Worm (Caenorhabditis elegans) whole organism, late embryonic: ENCODE results near the gene jun-1.

Experiments
- C38D4.7 ChIP-seq: fragments of 200-800 bp; sonication (Bioruptor generic); optimal IDR thresholded peaks from 2 replicates; lab custom pipeline; 2018; ENCODE audit warnings: mild to moderate bottlenecking, missing genetic modification characterization, moderate library complexity, missing compliant biosample characterization
- K09A11.1 ChIP-seq: sonication (generic microtip); optimal IDR thresholded peaks from 2 replicates; lab custom pipeline; 2017; ENCODE audit warnings: antibody characterized with exemption, mild to moderate bottlenecking, missing genetic modification characterization, missing compliant biosample characterization; ENCODE audit not compliant: insufficient read depth
- T23F11.4 ChIP-seq: fragments of 200-800 bp; sonication (Bioruptor generic); optimal IDR thresholded peaks from 2 replicates; lab custom pipeline; 2018; ENCODE audit warnings: mild to moderate bottlenecking, missing genetic modification characterization, missing compliant biosample characterization
- Y22D7AL.16 ChIP-seq: sonication (generic microtip); optimal IDR thresholded peaks from 2 replicates; lab custom pipeline; 2016; ENCODE audit warnings: missing genetic modification characterization, missing compliant biosample characterization
- ahr-1 ChIP-seq: sonication (generic microtip); optimal IDR thresholded peaks from 2 replicates; lab custom pipeline; 2016; ENCODE audit warnings: missing genetic modification characterization, missing compliant biosample characterization
- ama-1 ChIP-seq: fragments of 150-350 bp; optimal IDR thresholded peaks from 2 replicates; lab custom pipeline; 2014
- ceh-14 ChIP-seq: sonication (generic microtip); optimal IDR thresholded peaks from 2 replicates; lab custom pipeline; 2016; ENCODE audit warnings: missing genotype, missing genetic modification characterization, missing compliant biosample characterization
- ceh-18 ChIP-seq: sonication (generic microtip); optimal IDR thresholded peaks from 2 replicates; lab custom pipeline; 2016; ENCODE audit warnings: missing genetic modification characterization, missing compliant biosample characterization
- ceh-19 ChIP-seq: fragments of 200-800 bp; sonication (Bioruptor generic); optimal IDR thresholded peaks from 2 replicates; lab custom pipeline; 2018; ENCODE audit warnings: mild to moderate bottlenecking, missing genetic modification characterization, missing compliant biosample characterization
- ceh-30 ChIP-seq: fragments of 150-350 bp; optimal IDR thresholded peaks from 2 replicates; lab custom pipeline; 2014; ENCODE audit warnings: missing biosample characterization, missing genetic modification characterization
- ceh-31 ChIP-seq: sonication (generic microtip); optimal IDR thresholded peaks from 2 replicates; lab custom pipeline; 2016; ENCODE audit warnings: missing genetic modification characterization, missing compliant biosample characterization
- ceh-34 ChIP-seq: sonication (generic microtip); optimal IDR thresholded peaks from 2 replicates; lab custom pipeline; 2016; ENCODE audit warnings: mild to moderate bottlenecking, missing genetic modification characterization, missing compliant biosample characterization
- ceh-45 ChIP-seq: fragments of 200-800 bp; sonication (Bioruptor generic); IDR thresholded peaks from 2 replicates; pipeline ENCODE4 v1.3.6; 2022; ENCODE audit warnings: missing genetic modification reagents, missing genetic modification characterization, missing compliant biosample characterization
- ceh-6 ChIP-seq: fragments of 200-800 bp; sonication (Bioruptor generic); optimal IDR thresholded peaks from 2 replicates; lab custom pipeline; 2018; ENCODE audit warnings: mild to moderate bottlenecking, missing genetic modification characterization, missing compliant biosample characterization
- ceh-9 ChIP-seq: sonication (generic microtip); optimal IDR thresholded peaks from 2 replicates; lab custom pipeline; 2016; ENCODE audit warnings: mild to moderate bottlenecking, missing genetic modification characterization, inconsistent platforms, missing compliant biosample characterization
- elt-4 ChIP-seq: sonication (generic microtip); optimal IDR thresholded peaks from 2 replicates; lab custom pipeline; 2016; ENCODE audit warnings: missing genetic modification characterization, missing compliant biosample characterization
- fax-1 ChIP-seq: sonication (generic microtip); optimal IDR thresholded peaks from 2 replicates; lab custom pipeline; 2016; ENCODE audit warnings: missing genotype, missing genetic modification characterization, missing compliant biosample characterization
- fkh-6 ChIP-seq: sonication (generic microtip); optimal IDR thresholded peaks from 2 replicates; lab custom pipeline; 2016; ENCODE audit warnings: missing genetic modification characterization, missing compliant biosample characterization
- hlh-13 ChIP-seq: fragments of 200-800 bp; sonication (Bioruptor generic); optimal IDR thresholded peaks from 2 replicates; lab custom pipeline; 2018; ENCODE audit warnings: mild to moderate bottlenecking, missing genetic modification characterization, missing compliant biosample characterization
- hlh-30 ChIP-seq: sonication (generic microtip); optimal IDR thresholded peaks from 2 replicates; lab custom pipeline; 2017; ENCODE audit warnings: antibody characterized with exemption, missing genetic modification characterization, missing compliant biosample characterization; ENCODE audit not compliant: insufficient read depth
- hlh-6 ChIP-seq: sonication (generic microtip); optimal IDR thresholded peaks from 2 replicates; lab custom pipeline; 2016; ENCODE audit warnings: missing genotype, missing genetic modification characterization, missing compliant biosample characterization
- hlh-8 ChIP-seq: sonication (generic microtip); optimal IDR thresholded peaks from 2 replicates; lab custom pipeline; 2016; ENCODE audit warnings: missing genotype, missing genetic modification characterization, missing compliant biosample characterization
- lim-6 ChIP-seq: sonication (generic microtip); optimal IDR thresholded peaks from 2 replicates; lab custom pipeline; 2016; ENCODE audit warnings: missing genetic modification characterization, missing compliant biosample characterization
- madf-2 ChIP-seq: sonication (generic microtip); optimal IDR thresholded peaks from 2 replicates; lab custom pipeline; 2017; ENCODE audit warnings: missing genetic modification characterization, missing compliant biosample characterization
- nfya-1 ChIP-seq: sonication (generic microtip); optimal IDR thresholded peaks from 2 replicates; lab custom pipeline; 2017; ENCODE audit warnings: missing genetic modification characterization, mild to moderate bottlenecking, missing compliant biosample characterization, antibody characterized with exemption, moderate library complexity
- nhr-11 ChIP-seq: fragments of 150-350 bp; optimal IDR thresholded peaks from 2 replicates; lab custom pipeline; 2014; ENCODE audit warnings: missing biosample characterization, missing genetic modification characterization
- nhr-232 ChIP-seq: sonication (generic microtip); optimal IDR thresholded peaks from 2 replicates; lab custom pipeline; 2016; ENCODE audit warnings: missing genetic modification characterization, missing compliant biosample characterization
- pag-3 ChIP-seq: sonication (generic microtip); optimal IDR thresholded peaks from 2 replicates; lab custom pipeline; 2016; ENCODE audit warnings: missing compliant biosample characterization, missing genetic modification characterization, borderline replicate concordance
- pat-9 ChIP-seq: fragments of 200-800 bp; sonication (Bioruptor generic); optimal IDR thresholded peaks from 2 replicates; lab custom pipeline; 2018; ENCODE audit warnings: mild to moderate bottlenecking, missing genetic modification characterization, moderate library complexity, missing compliant biosample characterization
- pax-1 ChIP-seq: fragments of 150-350 bp; optimal IDR thresholded peaks from 2 replicates; lab custom pipeline; 2014; ENCODE audit warnings: missing biosample characterization, missing genetic modification characterization
- pros-1 ChIP-seq: fragments of 150-350 bp; optimal IDR thresholded peaks from 2 replicates; lab custom pipeline; 2014; ENCODE audit warnings: missing biosample characterization, missing genetic modification reagents, missing genetic modification characterization
- ref-2 ChIP-seq: sonication (generic microtip); optimal IDR thresholded peaks from 2 replicates; lab custom pipeline; 2016; ENCODE audit warnings: missing genetic modification characterization, missing compliant biosample characterization
- rnt-1 ChIP-seq: sonication (generic microtip); optimal IDR thresholded peaks from 2 replicates; lab custom pipeline; 2016; ENCODE audit warnings: missing genetic modification characterization, missing compliant biosample characterization
- sdc-2 ChIP-seq: sonication (generic microtip); optimal IDR thresholded peaks from 2 replicates; lab custom pipeline; 2016; ENCODE audit warnings: missing genotype, missing genetic modification characterization, missing compliant biosample characterization
- syd-9 ChIP-seq: sonication (generic microtip); optimal IDR thresholded peaks from 2 replicates; lab custom pipeline; 2016; ENCODE audit warnings: mild to moderate bottlenecking, missing genetic modification characterization, moderate library complexity, missing compliant biosample characterization
- tbx-7 ChIP-seq: sonication (generic microtip); optimal IDR thresholded peaks from 2 replicates; lab custom pipeline; 2016; ENCODE audit warnings: missing genotype, missing genetic modification characterization, missing compliant biosample characterization
- ttx-3 ChIP-seq: sonication (generic microtip); optimal IDR thresholded peaks from 2 replicates; lab custom pipeline; 2016; ENCODE audit warnings: missing genetic modification reagents, missing genetic modification characterization, missing compliant biosample characterization
- unc-86 ChIP-seq: sonication (generic microtip); optimal IDR thresholded peaks from 2 replicates; lab custom pipeline; 2016; ENCODE audit warnings: missing genetic modification characterization, missing compliant biosample characterization

The jun-1 gene

DNA sequence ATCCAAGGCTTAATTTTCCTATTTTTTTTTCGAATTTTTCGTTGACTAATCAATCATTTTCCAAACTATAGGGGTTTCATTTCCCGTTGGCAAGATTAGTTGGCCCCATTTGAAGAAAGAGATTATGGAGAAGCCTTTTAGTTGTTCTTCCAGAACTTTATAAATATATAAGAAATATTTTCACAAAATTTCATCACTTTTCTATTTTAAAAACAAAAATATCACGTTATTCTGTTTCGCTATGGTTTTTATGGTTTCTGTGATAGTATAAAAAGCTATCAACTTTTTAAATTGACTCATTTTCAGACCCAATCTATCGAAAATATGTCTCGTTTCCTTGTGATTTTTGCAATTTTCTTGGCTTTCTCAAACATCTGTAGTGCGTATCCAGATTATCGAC is 22.9 kb downstream of the jun-1 start, which contains the start of gene nlp-78:
Gene nlp-78 (plus strand): TSS at position 301 of the 400 bp plus-strand sequence.
- TF ChIP-seq ref-2 (tag; lab: Kevin White, UChicago) (no peak), nfya-1 (tag; lab: Kevin White, UChicago) (no peak), tbx-7 (tag; lab: Kevin White, UChicago) (no peak), syd-9 (tag; lab: Kevin White, UChicago) (no peak), rnt-1 (no peak), elt-4 (tag; lab: Kevin White, UChicago) (no peak), pat-9 (tag; lab: Kevin White, UChicago) (no peak), unc-86 (tag; lab: Kevin White, UChicago) (no peak), hlh-8 (no peak), ceh-34 (tag; lab: Kevin White, UChicago) (no peak), ceh-31 (no peak), hlh-6 (tag; lab: Kevin White, UChicago) (no peak), sdc-2 (tag; lab: Kevin White, UChicago) (no peak), Y22D7AL.16 (tag; lab: Kevin White, UChicago) (no peak), ahr-1 (no peak), nhr-232 (tag; lab: Kevin White, UChicago) (no peak), ceh-18 (tag; lab: Kevin White, UChicago) (no peak), T23F11.4 (GFP tag; lab: Kevin White, UChicago) (no peak), ceh-14 (tag; lab: Kevin White, UChicago) (no peak)

- TF ChIP-seq ceh-45 = no peak
- no peak for TF ChIP-seq pros-1 (tag; lab: Kevin White, UChicago)
- TF ChIP-seq fkh-6 (tag; lab: Kevin White, UChicago) = no peak
- no peak for TF ChIP-seq ceh-9 (tag; lab: Kevin White, UChicago)
- no peak for TF ChIP-seq fax-1
- no peak for TF ChIP-seq ceh-30 (tag; lab: Kevin White, UChicago)
- no peak for TF ChIP-seq madf-2 (tag; lab: Kevin White, UChicago)
- TF ChIP-seq ceh-6 (GFP tag; lab: Kevin White, UChicago) = no peak
- TF ChIP-seq hlh-13 (GFP tag; lab: Kevin White, UChicago) = no peak
- TF ChIP-seq K09A11.1 (tag; lab: Kevin White, UChicago) = no peak
These were observed 24.8 kb downstream of the jun-1 start, which contains the start of gene C16D2.3 for ce11 chrII:9137803-9138202. C16D2.3 (plus strand) TSS chrII:9138103.

ce11 chrII:9139172-9139700 is 26.3 kb downstream of the jun-1 start, which contains the start of gene Y9C2UA.1:
Y9C2UA.1 (plus strand) TSS chrII:9139650.
- no peak for TF ChIP-seq ama-1
- no peak for TF ChIP-seq nhr-11
- no peak for TF ChIP-seq lim-6 (tag; lab: Kevin White, UChicago)
- TF ChIP-seq hlh-13 (GFP tag; lab: Kevin White, UChicago) = no peak
- TF ChIP-seq ceh-31 = no peak
- no peak for TF ChIP-seq pax-1 (tag; lab: Kevin White, UChicago)
- no peak for TF ChIP-seq hlh-30 (tag; lab: Kevin White, UChicago)
- TF ChIP-seq C38D4.7 = no peak
- TF ChIP-seq hlh-8 = no peak
- no peak for TF ChIP-seq pag-3 (tag; lab: Kevin White, UChicago)
- TF ChIP-seq ahr-1 = no peak
- TF ChIP-seq ttx-3 (tag; lab: Kevin White, UChicago) = no peak
- no peak for TF ChIP-seq ceh-6 (GFP tag; lab: Kevin White, UChicago)
- TF ChIP-seq ceh-19 (GFP tag; lab: Kevin White, UChicago) = no peak
- no peak for TF ChIP-seq unc-86 (tag; lab: Kevin White, UChicago)
- no peak for TF ChIP-seq nhr-232 (tag; lab: Kevin White, UChicago)
- no peak for TF ChIP-seq elt-4 (tag; lab: Kevin White, UChicago)
